Worm (Caenorhabditis elegans) whole organism, L2 larva: Measurements from ENCODE around the gene F14D7.18.
"Not testable (repeated sequence)": the region's sequence is repeated elsewhere in the genome, so short reads cannot be mapped to it uniquely, and the experiment has no call there.

Experiments
- alr-1 ChIP-seq: fragments of 150-350 bp; optimal IDR thresholded peaks from 2 replicates; lab custom pipeline; 2014; ENCODE audit warnings: missing biosample characterization, missing genetic modification characterization
- nhr-21 ChIP-seq: fragments of 150-350 bp; optimal IDR thresholded peaks from 2 replicates; lab custom pipeline; 2014; ENCODE audit warnings: missing biosample characterization, missing genetic modification characterization
- unc-39 ChIP-seq: fragments of 150-350 bp; optimal IDR thresholded peaks from 2 replicates; lab custom pipeline; 2014; ENCODE audit warnings: missing biosample characterization, missing genetic modification characterization

DNA sequence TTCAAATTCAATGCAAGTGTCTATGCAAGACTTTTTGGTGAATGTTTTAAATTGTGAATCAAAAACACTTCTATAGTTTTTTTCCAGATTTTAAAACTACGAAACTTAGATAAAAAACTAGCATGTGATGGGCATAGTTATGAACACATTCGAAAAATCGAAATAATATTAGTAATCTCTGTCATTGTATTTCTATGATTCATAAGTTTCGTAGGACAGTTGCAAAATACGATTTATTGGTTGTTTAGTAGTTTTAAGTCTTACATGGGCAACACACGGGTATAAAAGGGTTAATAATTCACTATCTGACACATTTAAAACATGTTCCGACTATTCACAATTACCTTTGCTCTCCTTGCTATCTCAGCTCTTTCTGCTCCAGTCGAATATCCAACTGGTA is 17.6 kb upstream of the F14D7.18 start, which contains the start of gene spig-5:
- TF ChIP-seq unc-39 (tag; lab: Kevin White, UChicago); alr-1; nhr-21 (tag; lab: Kevin White, UChicago): not testable (repeated sequence)
